Fruit fly (Drosophila melanogaster) whole organism, pupa: Measurements from ENCODE around the gene mkg-p.

Experiments used
- CG10348 ChIP-seq: fragments of 200-800 bp; sonication (Bioruptor generic); IDR thresholded peaks from 2 replicates; pipeline ENCODE4 v1.3.6; 2022; ENCODE audit warnings: missing biosample characterization, missing genetic modification characterization
- CG12605 ChIP-seq: fragments of 200-800 bp; sonication (Bioruptor generic); IDR thresholded peaks from 2 replicates; pipeline ENCODE4 v1.3.6; 2022; ENCODE audit warnings: missing biosample characterization, missing genetic modification characterization
- CG13204 ChIP-seq: fragments of 200-800 bp; sonication (Bioruptor generic); optimal IDR thresholded peaks from 2 replicates; lab custom pipeline; 2018; ENCODE audit warnings: missing biosample characterization, mild to moderate bottlenecking, missing genetic modification characterization, moderate library complexity
- CG14655 ChIP-seq: fragments of 200-800 bp; sonication (Bioruptor generic); optimal IDR thresholded peaks from 3 replicates; lab custom pipeline; 2017; ENCODE audit warnings: mild to moderate bottlenecking, missing biosample characterization, missing genetic modification reagents, missing genetic modification characterization
- CG15710 ChIP-seq: fragments of 200-800 bp; sonication (Bioruptor generic); optimal IDR thresholded peaks from 2 replicates; lab custom pipeline; 2018; ENCODE audit warnings: missing biosample characterization, mild to moderate bottlenecking, missing genetic modification characterization, moderate library complexity
- CG17806 ChIP-seq: fragments of 200-800 bp; sonication (Bioruptor generic); optimal IDR thresholded peaks from 2 replicates; lab custom pipeline; 2018; ENCODE audit warnings: missing biosample characterization, mild to moderate bottlenecking, missing genetic modification characterization, moderate library complexity
- CG32121 ChIP-seq: fragments of 200-800 bp; sonication (Bioruptor generic); IDR thresholded peaks from 2 replicates; pipeline ENCODE4 v1.3.6; 2022; ENCODE audit warnings: missing biosample characterization, missing genetic modification characterization
- CG34367 ChIP-seq: fragments of 200-800 bp; sonication (Bioruptor generic); optimal IDR thresholded peaks from 2 replicates; lab custom pipeline; 2018; ENCODE audit warnings: missing biosample characterization, mild to moderate bottlenecking, missing genetic modification characterization
- CG4496 ChIP-seq: fragments of 200-800 bp; sonication (Bioruptor generic); IDR thresholded peaks from 3 replicates; pipeline ENCODE4 v1.3.6; 2022; ENCODE audit warnings: missing biosample characterization, missing genetic modification characterization
- CG8159 ChIP-seq: fragments of 200-800 bp; sonication (Bioruptor generic); optimal IDR thresholded peaks from 3 replicates; lab custom pipeline; 2018; ENCODE audit warnings: missing biosample characterization, mild to moderate bottlenecking, missing genetic modification characterization, moderate library complexity
- CG8301 ChIP-seq: fragments of 200-800 bp; sonication (Bioruptor generic); optimal IDR thresholded peaks from 2 replicates; lab custom pipeline; 2018; ENCODE audit warnings: missing biosample characterization, mild to moderate bottlenecking, missing genetic modification characterization
- CG9948 ChIP-seq: fragments of 200-800 bp; sonication (Bioruptor generic); optimal IDR thresholded peaks from 2 replicates; lab custom pipeline; 2018; ENCODE audit warnings: missing biosample characterization, mild to moderate bottlenecking, missing genetic modification characterization, moderate library complexity
- D1 ChIP-seq: fragments of 200-800 bp; sonication (Bioruptor generic); optimal IDR thresholded peaks from 2 replicates; lab custom pipeline; 2018; ENCODE audit warnings: missing biosample characterization, mild to moderate bottlenecking, missing genetic modification characterization, moderate library complexity
- EcR ChIP-seq: fragments of 200-800 bp; sonication (Bioruptor generic); optimal IDR thresholded peaks from 3 replicates; lab custom pipeline; 2019; ENCODE audit warnings: missing biosample characterization, missing genetic modification characterization, mild to moderate bottlenecking, moderate library complexity, missing genetic modification reagents
- Ets98B ChIP-seq: fragments of 200-800 bp; sonication (Bioruptor generic); IDR thresholded peaks from 2 replicates; pipeline ENCODE4 v1.3.6; 2022; ENCODE audit warnings: missing biosample characterization, missing genetic modification characterization
- Pif1A ChIP-seq: fragments of 200-800 bp; sonication (Bioruptor generic); optimal IDR thresholded peaks from 3 replicates; lab custom pipeline; 2016; ENCODE audit warnings: missing biosample characterization, missing genetic modification characterization
- Pif1B ChIP-seq: fragments of 200-800 bp; sonication (Bioruptor generic); optimal IDR thresholded peaks from 3 replicates; lab custom pipeline; 2016; ENCODE audit warnings: missing biosample characterization, missing genetic modification characterization
- Snoo ChIP-seq: fragments of 200-800 bp; sonication (Bioruptor generic); optimal IDR thresholded peaks from 3 replicates; lab custom pipeline; 2017; ENCODE audit warnings: missing biosample characterization, mild to moderate bottlenecking, missing genetic modification characterization, inconsistent platforms
- fd96Ca ChIP-seq: fragments of 200-800 bp; sonication (Bioruptor generic); IDR thresholded peaks from 3 replicates; pipeline ENCODE4 v1.3.6; 2022; ENCODE audit warnings: missing biosample characterization, missing genetic modification characterization
- gl ChIP-seq: fragments of 200-800 bp; sonication (Bioruptor generic); optimal IDR thresholded peaks from 2 replicates; lab custom pipeline; 2018; ENCODE audit warnings: missing biosample characterization, mild to moderate bottlenecking, missing genetic modification characterization
- rn ChIP-seq: fragments of 200-800 bp; sonication (Bioruptor generic); IDR thresholded peaks from 2 replicates; pipeline ENCODE4 v1.3.6; 2022; ENCODE audit warnings: missing biosample characterization, missing genetic modification characterization

mkg-p gene

dm6 chr3L:8418984-8419383, 13.9 kb upstream of the mkg-p start:
- TF ChIP-seq CG12605 (GFP tag; lab: Robert Waterston, UW) (peak; percentile 86), CG14655 (peak; percentile 92), CG10348 (GFP tag; lab: Robert Waterston, UW) (peak; percentile 33; the same call in 1 of the 2 replicates), fd96Ca (GFP tag; lab: Robert Waterston, UW) (peak; percentile 96), CG8301 (tag; lab: Kevin White, UChicago) (peak; percentile 92), CG34367 (tag; lab: Kevin White, UChicago) (peak; percentile 69), CG15710 (tag; lab: Kevin White, UChicago) (peak; percentile 67), CG17806 (tag; lab: Kevin White, UChicago) (peak; percentile 76), CG9948 (tag; lab: Kevin White, UChicago) (peak; percentile 74), CG13204 (GFP tag; lab: Kevin White, UChicago) (no peak), CG8159 (tag; lab: Kevin White, UChicago) (peak; percentile 71), CG32121 (GFP tag; lab: Robert Waterston, UW) (peak; percentile 94), Pif1B (GFP tag; lab: Kevin White, UChicago) (peak; percentile 74), gl (tag; lab: Kevin White, UChicago) (peak; percentile 35), rn (GFP tag; lab: Robert Waterston, UW) (peak; percentile 84), Pif1A (GFP tag; lab: Kevin White, UChicago) (peak; percentile 88), Ets98B (GFP tag; lab: Robert Waterston, UW) (peak; percentile 94), EcR (GFP tag; lab: Kevin White, UChicago) (no peak), D1 (tag; lab: Kevin White, UChicago) (no peak), Snoo (tag; lab: Kevin White, UChicago) (peak; percentile 38), CG4496 (GFP tag; lab: Robert Waterston, UW) (peak; percentile 96)

dm6 chr3L:8412725-8413124, 7.6 kb upstream of the mkg-p start, which contains the start of the genes Oseg1 and mtrm:
Oseg1 (minus strand) TSS chr3L:8412825.
mtrm (plus strand) TSS chr3L:8413012.
- TF ChIP-seq CG10348 (GFP tag; lab: Robert Waterston, UW) (no peak), rn (GFP tag; lab: Robert Waterston, UW) (no peak), EcR (GFP tag; lab: Kevin White, UChicago) (no peak), Snoo (tag; lab: Kevin White, UChicago) (no peak), Ets98B (GFP tag; lab: Robert Waterston, UW) (no peak), CG32121 (GFP tag; lab: Robert Waterston, UW) (no peak), CG15710 (tag; lab: Kevin White, UChicago) (no peak), CG12605 (GFP tag; lab: Robert Waterston, UW) (no peak)

- no peak for TF ChIP-seq fd96Ca (GFP tag; lab: Robert Waterston, UW)
- 0 out of 2 replicates have a peak, but pooled peaks have one; percentile 10 for TF ChIP-seq rn (GFP tag; lab: Robert Waterston, UW)
- TF ChIP-seq gl (tag; lab: Kevin White, UChicago): no peak
- peak; percentile 31 for TF ChIP-seq CG15710 (tag; lab: Kevin White, UChicago)
- no peak for TF ChIP-seq CG8159 (tag; lab: Kevin White, UChicago)
- peak; percentile 32 for TF ChIP-seq CG34367 (tag; lab: Kevin White, UChicago)
- TF ChIP-seq CG17806 (tag; lab: Kevin White, UChicago): no peak
Observed at dm6 chr3L:8411439-8411897, 6.4 kb upstream of the mkg-p start, which contains the start of gene Exo70. Exo70 (plus strand) TSS chr3L:8411851.

dm6 chr3L:8398763-8399445, 6.2 kb downstream of the mkg-p start:
- TF ChIP-seq CG10348 (GFP tag; lab: Robert Waterston, UW) (no peak), Ets98B (GFP tag; lab: Robert Waterston, UW) (peak; percentile 84), CG17806 (tag; lab: Kevin White, UChicago) (peak; percentile 77), Pif1B (GFP tag; lab: Kevin White, UChicago) (no peak), CG4496 (GFP tag; lab: Robert Waterston, UW) (peak; percentile 86), CG34367 (tag; lab: Kevin White, UChicago) (peak; percentile 72), CG13204 (GFP tag; lab: Kevin White, UChicago) (no peak), CG15710 (tag; lab: Kevin White, UChicago) (peak; percentile 84), Pif1A (GFP tag; lab: Kevin White, UChicago) (no peak), CG9948 (tag; lab: Kevin White, UChicago) (peak; percentile 66), CG32121 (GFP tag; lab: Robert Waterston, UW) (peak; percentile 86), D1 (tag; lab: Kevin White, UChicago) (no peak), CG12605 (GFP tag; lab: Robert Waterston, UW) (peak; percentile 65), Snoo (tag; lab: Kevin White, UChicago) (peak; percentile 81), CG8159 (tag; lab: Kevin White, UChicago) (no peak), gl (tag; lab: Kevin White, UChicago) (peak; percentile 75), rn (GFP tag; lab: Robert Waterston, UW) (peak; percentile 63; the same call in 1 of the 2 replicates), EcR (GFP tag; lab: Kevin White, UChicago) (no peak), fd96Ca (GFP tag; lab: Robert Waterston, UW) (peak; percentile 86), CG14655 (no peak), CG8301 (tag; lab: Kevin White, UChicago) (no peak)
- TF ChIP-seq, all 21 proteins: peak for 12

dm6 chr3L:8396187-8396586, 8.9 kb downstream of the mkg-p start:
- no peak for TF ChIP-seq CG17806 (tag; lab: Kevin White, UChicago)
